Worm (Caenorhabditis elegans): ENCODE data around the gene Y73B6BL.37.

Y73B6BL.37 gene

ce11 chrIV:6460596-6460995 lies 26.6 kb upstream of the Y73B6BL.37 start:
- no peak for TF ChIP-seq nhr-21 (tag; optimal IDR thresholded peaks at IDR 0.05)
- no peak for TF ChIP-seq ama-1 (optimal IDR thresholded peaks at IDR 0.05)
- no peak for TF ChIP-seq nhr-25 (tag; optimal IDR thresholded peaks at IDR 0.05)
- TF ChIP-seq lin-11 (tag; optimal IDR thresholded peaks at IDR 0.05): no peak
- no peak for TF ChIP-seq peb-1 (tag; optimal IDR thresholded peaks at IDR 0.05)
- TF ChIP-seq C34F6.9 (tag; optimal IDR thresholded peaks at IDR 0.05): no peak
- no peak for TF ChIP-seq skn-1 (tag; optimal IDR thresholded peaks at IDR 0.05)
- TF ChIP-seq F13H6.1 (tag; optimal IDR thresholded peaks at IDR 0.05): no peak
- no peak for TF ChIP-seq ztf-1 (GFP tag; conservative IDR thresholded peaks at IDR 0.05)
- TF ChIP-seq nhr-10 (tag; optimal IDR thresholded peaks at IDR 0.05): no peak
- TF ChIP-seq ZK546.5 (tag; optimal IDR thresholded peaks at IDR 0.05): no peak
- TF ChIP-seq snpc-4 (tag; optimal IDR thresholded peaks at IDR 0.05): no peak
- TF ChIP-seq mab-5 (tag; optimal IDR thresholded peaks at IDR 0.05): no peak
- no peak for TF ChIP-seq nhr-23 (tag; optimal IDR thresholded peaks at IDR 0.05)
- TF ChIP-seq elt-1 (tag; optimal IDR thresholded peaks at IDR 0.05): no peak

DNA sequence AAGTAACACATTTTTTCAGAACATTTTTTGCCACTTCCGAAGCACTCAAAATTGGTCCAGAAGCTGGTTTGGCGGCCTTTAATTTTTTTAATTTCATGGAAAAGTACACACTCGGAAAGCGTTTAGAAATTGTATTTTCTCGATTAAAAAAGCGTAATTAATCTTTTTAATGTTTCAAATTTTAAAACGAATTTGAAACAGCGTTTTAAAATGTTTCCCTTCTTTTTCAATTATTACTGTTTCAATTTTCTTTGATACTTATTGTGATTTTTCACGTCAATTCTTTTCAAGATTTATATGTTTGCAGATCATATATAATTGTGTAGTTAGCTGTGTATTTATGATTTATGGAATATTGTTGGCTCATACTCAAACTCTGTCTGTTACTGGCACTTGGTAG lies 23.1 kb upstream of the Y73B6BL.37 start, which contains the start of gene acr-25:
acr-25 (plus strand) TSS at position 301 of the 400 bp plus-strand sequence.
- no peak for TF ChIP-seq lin-13 (GFP tag; optimal IDR thresholded peaks at IDR 0.05)
- no peak for TF ChIP-seq F13H6.1 (tag; optimal IDR thresholded peaks at IDR 0.05)
- no peak for TF ChIP-seq C34F6.9 (tag; optimal IDR thresholded peaks at IDR 0.05)
- TF ChIP-seq lin-39 (tag; optimal IDR thresholded peaks at IDR 0.05): no peak
- no peak for TF ChIP-seq ztf-1 (GFP tag; conservative IDR thresholded peaks at IDR 0.05)
- no peak for TF ChIP-seq peb-1 (tag; optimal IDR thresholded peaks at IDR 0.05)
- no peak for TF ChIP-seq ama-1 (optimal IDR thresholded peaks at IDR 0.05)
- TF ChIP-seq crh-2 (tag; optimal IDR thresholded peaks at IDR 0.05): no peak
- TF ChIP-seq snpc-4 (tag; optimal IDR thresholded peaks at IDR 0.05): no peak
- no peak for TF ChIP-seq nhr-25 (tag; optimal IDR thresholded peaks at IDR 0.05)
- no peak for TF ChIP-seq nhr-6 (tag; optimal IDR thresholded peaks at IDR 0.05)
- TF ChIP-seq unc-39 (tag; optimal IDR thresholded peaks at IDR 0.05): no peak
- no peak for TF ChIP-seq nhr-21 (tag; optimal IDR thresholded peaks at IDR 0.05)
- no peak for TF ChIP-seq nhr-237 (tag; optimal IDR thresholded peaks at IDR 0.05)

ce11 chrIV:6471216-6471615 lies 15.9 kb upstream of the Y73B6BL.37 start, which contains the start of gene tmed-13:
Gene tmed-13 (minus strand): TSS chrIV:6471384.
- TF ChIP-seq nhr-77 (tag; optimal IDR thresholded peaks at IDR 0.05): no peak
- no peak for TF ChIP-seq lin-13 (GFP tag; optimal IDR thresholded peaks at IDR 0.05)
- TF ChIP-seq aly-2 (tag; optimal IDR thresholded peaks at IDR 0.05): no peak
- no peak for TF ChIP-seq ztf-1 (GFP tag; conservative IDR thresholded peaks at IDR 0.05)
- TF ChIP-seq ceh-82 (tag; optimal IDR thresholded peaks at IDR 0.05): no peak
- no peak for TF ChIP-seq snpc-4 (tag; optimal IDR thresholded peaks at IDR 0.05)
- TF ChIP-seq nhr-12 (tag; optimal IDR thresholded peaks at IDR 0.05): no peak
- TF ChIP-seq nhr-21 (tag; optimal IDR thresholded peaks at IDR 0.05): no peak
- TF ChIP-seq unc-39 (tag; optimal IDR thresholded peaks at IDR 0.05): no peak

DNA sequence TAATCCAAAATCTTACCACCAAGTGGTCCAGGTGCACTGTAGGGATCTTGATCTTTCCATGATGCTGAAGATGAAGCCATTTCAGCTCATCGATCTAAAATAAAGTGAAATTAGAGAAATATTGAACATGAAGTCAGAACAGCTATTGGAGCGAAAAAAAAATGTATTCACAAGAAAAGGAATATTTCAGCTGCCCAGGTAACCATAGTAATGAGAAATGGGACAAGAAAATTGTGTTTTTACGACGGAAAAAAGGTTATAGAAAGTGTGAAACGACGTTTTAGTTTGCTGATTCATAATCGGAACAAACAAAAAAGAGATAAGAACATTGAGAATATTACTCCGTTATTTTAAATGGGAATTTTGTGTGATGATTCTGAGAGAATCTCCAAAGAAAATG lies 14.0 kb upstream of the Y73B6BL.37 start, which contains the start of gene Y73B6BL.27:
Y73B6BL.27 (minus strand) TSS at position 101 of the 400 bp plus-strand sequence.
- no peak for TF ChIP-seq R02D3.7 (tag; optimal IDR thresholded peaks at IDR 0.05)
- no peak for TF ChIP-seq lin-11 (tag; optimal IDR thresholded peaks at IDR 0.05)
- no peak for TF ChIP-seq unc-55 (GFP tag; optimal IDR thresholded peaks at IDR 0.05)
- TF ChIP-seq aly-2 (tag; optimal IDR thresholded peaks at IDR 0.05): no peak
- TF ChIP-seq ZK546.5 (tag; optimal IDR thresholded peaks at IDR 0.05): no peak
- TF ChIP-seq skn-1 (tag; optimal IDR thresholded peaks at IDR 0.05): no peak
- no peak for TF ChIP-seq crh-2 (tag; optimal IDR thresholded peaks at IDR 0.05)
- no peak for TF ChIP-seq nhr-237 (tag; optimal IDR thresholded peaks at IDR 0.05)
- no peak for TF ChIP-seq zag-1 (tag; optimal IDR thresholded peaks at IDR 0.05)
- no peak for TF ChIP-seq lin-39 (tag; optimal IDR thresholded peaks at IDR 0.05)
- TF ChIP-seq peb-1 (tag; optimal IDR thresholded peaks at IDR 0.05): no peak
- no peak for TF ChIP-seq mbf-1 (tag; optimal IDR thresholded peaks at IDR 0.05)
- no peak for TF ChIP-seq F13H6.1 (tag; optimal IDR thresholded peaks at IDR 0.05)

DNA sequence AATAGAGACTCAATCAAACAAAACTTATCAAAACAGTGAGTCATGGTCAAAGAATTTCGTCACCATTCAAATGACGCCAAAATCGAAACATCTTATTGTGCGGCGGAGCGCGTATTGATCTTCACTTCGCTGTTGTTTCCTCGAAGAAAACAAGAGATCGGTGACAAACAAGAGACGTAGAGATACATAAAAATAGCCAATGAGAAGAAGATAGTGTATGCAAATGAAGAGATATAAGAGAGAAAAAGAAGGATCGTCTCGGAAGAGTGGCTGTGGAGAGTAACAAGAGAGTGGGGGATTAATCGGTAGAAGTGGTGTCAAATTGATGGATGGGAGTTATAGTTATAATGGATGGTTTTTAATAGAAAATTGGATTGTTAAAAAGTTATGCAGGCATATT lies 12.4 kb upstream of the Y73B6BL.37 start:
- TF ChIP-seq nhr-12 (tag; optimal IDR thresholded peaks at IDR 0.05) (no peak), ama-1 (optimal IDR thresholded peaks at IDR 0.05) (no peak), elt-3 (tag; optimal IDR thresholded peaks at IDR 0.05) (no peak), egl-27 (tag; optimal IDR thresholded peaks at IDR 0.05) (peak; percentile 37), peb-1 (tag; optimal IDR thresholded peaks at IDR 0.05) (no peak), dmd-4 (tag; optimal IDR thresholded peaks at IDR 0.05) (no peak), ceh-16 (tag; optimal IDR thresholded peaks at IDR 0.05) (no peak), nhr-77 (tag; optimal IDR thresholded peaks at IDR 0.05) (no peak), lin-13 (GFP tag; optimal IDR thresholded peaks at IDR 0.05) (no peak), nhr-10 (tag; optimal IDR thresholded peaks at IDR 0.05) (no peak), sma-3 (GFP tag; optimal IDR thresholded peaks at IDR 0.05) (peak; percentile 16), ztf-4 (tag; optimal IDR thresholded peaks at IDR 0.05) (no peak), nhr-25 (tag; optimal IDR thresholded peaks at IDR 0.05) (no peak), lsy-2 (tag; optimal IDR thresholded peaks at IDR 0.05) (peak in 1 of 2 experiments; percentile 71), elt-1 (tag; optimal IDR thresholded peaks at IDR 0.05) (no peak), skn-1 (tag; optimal IDR thresholded peaks at IDR 0.05) (no peak), lin-11 (tag; optimal IDR thresholded peaks at IDR 0.05) (no peak), ztf-11 (tag; optimal IDR thresholded peaks at IDR 0.05) (no peak), lin-39 (tag; optimal IDR thresholded peaks at IDR 0.05) (no peak), nhr-21 (tag; optimal IDR thresholded peaks at IDR 0.05) (peak; percentile 30), nhr-6 (tag; optimal IDR thresholded peaks at IDR 0.05) (no peak), unc-55 (GFP tag; optimal IDR thresholded peaks at IDR 0.05) (peak; percentile 89), mbf-1 (tag; optimal IDR thresholded peaks at IDR 0.05) (no peak), nhr-129 (tag; optimal IDR thresholded peaks at IDR 0.05) (peak; percentile 44), fos-1 (tag; optimal IDR thresholded peaks at IDR 0.05) (peak; percentile 56), aly-2 (tag; optimal IDR thresholded peaks at IDR 0.05) (no peak), ZK546.5 (tag; optimal IDR thresholded peaks at IDR 0.05) (no peak), mdl-1 (tag; optimal IDR thresholded peaks at IDR 0.05) (no peak), unc-62 (GFP tag; optimal IDR thresholded peaks at IDR 0.05) (no peak), unc-39 (tag; optimal IDR thresholded peaks at IDR 0.05) (no peak), mab-5 (tag; optimal IDR thresholded peaks at IDR 0.05) (peak; percentile 76)

Data from whole organism, L2 larva.